Worm (Caenorhabditis elegans) whole organism, L4 larva: ENCODE measurements around the gene C38H2.2.
A peak's percentile ranks its signal among the peaks of the same experiment; 100 is the strongest.

Experiments used
- R02D3.7 ChIP-seq: fragments of 150-350 bp; sonication (generic microtip); optimal IDR thresholded peaks from 3 replicates; lab custom pipeline; 2014; ENCODE audit warnings: missing biosample characterization, missing genetic modification characterization
- T20F7.1 ChIP-seq: fragments of 200-800 bp; sonication (Bioruptor generic); optimal IDR thresholded peaks from 2 replicates; lab custom pipeline; 2018; ENCODE audit warnings: mild to moderate bottlenecking, missing genetic modification characterization, missing compliant biosample characterization
- Y5F2A.4 ChIP-seq: fragments of 200-800 bp; sonication (Bioruptor generic); optimal IDR thresholded peaks from 2 replicates; lab custom pipeline; 2018; ENCODE audit warnings: mild to moderate bottlenecking, missing genetic modification characterization, missing compliant biosample characterization
- ZK546.5 ChIP-seq, 2 experiments: sonication (generic microtip); optimal IDR thresholded peaks; 2 replicates each; lab custom pipeline; 2017; ENCODE audit warnings: missing biosample characterization in 2 of 2, missing genetic modification characterization in 2 of 2
- aha-1 ChIP-seq: fragments of 150-350 bp; peaks from one replicate; lab custom pipeline; 2014; ENCODE audit warnings: missing biosample characterization, missing genetic modification characterization
- aly-2 ChIP-seq: sonication (generic microtip); optimal IDR thresholded peaks from 2 replicates; lab custom pipeline; 2018; ENCODE audit warnings: missing biosample characterization, missing genetic modification characterization
- ama-1 ChIP-seq: fragments of 150-350 bp; optimal IDR thresholded peaks from 2 replicates; lab custom pipeline; 2014; ENCODE audit warnings: inconsistent platforms, mixed read lengths
- ceh-20 ChIP-seq: fragments of 200-800 bp; sonication (Bioruptor generic); IDR thresholded peaks from 2 replicates; pipeline ENCODE4 v1.3.6; 2022; ENCODE audit warnings: missing genetic modification reagents, missing genetic modification characterization, missing compliant biosample characterization
- ceh-28 ChIP-seq: fragments of 150-350 bp; optimal IDR thresholded peaks from 2 replicates; lab custom pipeline; 2014; ENCODE audit warnings: missing biosample characterization, missing genetic modification reagents, missing genetic modification characterization
- ceh-44 ChIP-seq: fragments of 200-800 bp; sonication (Bioruptor generic); IDR thresholded peaks from 2 replicates; pipeline ENCODE4 v1.3.6; 2022; ENCODE audit warnings: missing genetic modification reagents, missing genetic modification characterization, missing compliant biosample characterization
- ceh-62 ChIP-seq: sonication (generic microtip); optimal IDR thresholded peaks from 2 replicates; lab custom pipeline; 2017; ENCODE audit warnings: missing biosample characterization, missing genetic modification characterization
- daf-16 ChIP-seq, 3 experiments: sonication (generic microtip); optimal IDR thresholded peaks; 2 replicates each; lab custom pipeline; 2016 to 2017; ENCODE audit warnings: missing genetic modification characterization in 3 of 3, missing genetic modification reagents in 3 of 3, mild to moderate bottlenecking in 2 of 3, missing compliant biosample characterization in 2 of 3, missing biosample characterization in 1 of 3, moderate library complexity in 1 of 3
- daf-19 ChIP-seq: fragments of 200-800 bp; sonication (Bioruptor generic); conservative IDR thresholded peaks from 2 replicates; pipeline ENCODE4 v1.3.6; 2022; ENCODE audit warnings: missing genetic modification characterization, missing compliant biosample characterization
- daf-8 ChIP-seq: fragments of 200-800 bp; sonication (Bioruptor generic); IDR thresholded peaks from 2 replicates; pipeline ENCODE4 v1.3.6; 2022; ENCODE audit warnings: missing genetic modification characterization, missing compliant biosample characterization
- dmd-6 ChIP-seq: fragments of 200-800 bp; sonication (Bioruptor generic); IDR thresholded peaks from 2 replicates; pipeline ENCODE4 v1.3.6; 2022; ENCODE audit warnings: missing genetic modification reagents, missing genetic modification characterization, missing compliant biosample characterization
- dmd-9 ChIP-seq: fragments of 200-800 bp; sonication (Bioruptor generic); IDR thresholded peaks from 2 replicates; pipeline ENCODE4 v1.3.6; 2022; ENCODE audit warnings: missing genetic modification reagents, missing genetic modification characterization, missing compliant biosample characterization
- dpl-1 ChIP-seq: fragments of 150-350 bp; optimal IDR thresholded peaks from 2 replicates; lab custom pipeline; 2014; ENCODE audit warnings: missing biosample characterization, missing genetic modification reagents, missing genetic modification characterization
- dve-1 ChIP-seq: sonication (generic microtip); optimal IDR thresholded peaks from 2 replicates; lab custom pipeline; 2017; ENCODE audit warnings: antibody characterized with exemption, mild to moderate bottlenecking, missing genetic modification characterization, missing compliant biosample characterization; ENCODE audit not compliant: insufficient read depth
- egl-43 ChIP-seq: fragments of 200-800 bp; sonication (Bioruptor generic); IDR thresholded peaks from 2 replicates; pipeline ENCODE4 v1.3.6; 2022; ENCODE audit warnings: missing genetic modification reagents, missing genetic modification characterization, missing compliant biosample characterization
- gei-8 ChIP-seq: fragments of 200-800 bp; sonication (Bioruptor generic); optimal IDR thresholded peaks from 2 replicates; lab custom pipeline; 2018; ENCODE audit warnings: mild to moderate bottlenecking, missing genetic modification characterization, missing compliant biosample characterization
- hlh-11 ChIP-seq: fragments of 200-800 bp; sonication (Bioruptor generic); optimal IDR thresholded peaks from 2 replicates; lab custom pipeline; 2018; ENCODE audit warnings: mild to moderate bottlenecking, missing genetic modification characterization, missing compliant biosample characterization
- hlh-30 ChIP-seq: sonication (generic microtip); optimal IDR thresholded peaks from 2 replicates; lab custom pipeline; 2017; ENCODE audit warnings: antibody characterized with exemption, mild to moderate bottlenecking, missing genetic modification characterization, missing compliant biosample characterization; ENCODE audit not compliant: insufficient read depth
- lin-13 ChIP-seq: fragments of 150-350 bp; optimal IDR thresholded peaks from 2 replicates; lab custom pipeline; 2014; ENCODE audit warnings: missing biosample characterization, missing genetic modification reagents, missing genetic modification characterization
- lin-38 ChIP-seq: fragments of 200-800 bp; sonication (Bioruptor generic); IDR thresholded peaks from 2 replicates; pipeline ENCODE4 v1.3.6; 2022; ENCODE audit warnings: missing genetic modification reagents, missing genetic modification characterization, missing compliant biosample characterization
- madf-9 ChIP-seq: fragments of 200-800 bp; sonication (Bioruptor generic); conservative IDR thresholded peaks from 2 replicates; pipeline ENCODE4 v1.3.6; 2022; ENCODE audit warnings: missing genetic modification reagents, missing genetic modification characterization, missing compliant biosample characterization
- mdt-29 ChIP-seq: fragments of 200-800 bp; sonication (Bioruptor generic); IDR thresholded peaks from 2 replicates; pipeline ENCODE4 v1.3.6; 2022; ENCODE audit warnings: missing genetic modification reagents, missing genetic modification characterization, missing compliant biosample characterization
- mxl-2 ChIP-seq: fragments of 200-800 bp; sonication (Bioruptor generic); conservative IDR thresholded peaks from 2 replicates; pipeline ENCODE4 v1.3.6; 2022; ENCODE audit warnings: missing genetic modification reagents, missing genetic modification characterization, missing compliant biosample characterization
- mxl-3 ChIP-seq: fragments of 200-800 bp; sonication (Bioruptor generic); optimal IDR thresholded peaks from 2 replicates; lab custom pipeline; 2018; ENCODE audit warnings: mild to moderate bottlenecking, missing genetic modification characterization, missing compliant biosample characterization
- nhr-111 ChIP-seq: fragments of 200-800 bp; sonication (Bioruptor generic); optimal IDR thresholded peaks from 2 replicates; lab custom pipeline; 2018; ENCODE audit warnings: mild to moderate bottlenecking, missing genetic modification characterization, missing compliant biosample characterization
- nhr-28 ChIP-seq: fragments of 150-350 bp; optimal IDR thresholded peaks from 2 replicates; lab custom pipeline; 2014; ENCODE audit warnings: missing biosample characterization, missing genetic modification characterization
- nhr-41 ChIP-seq: fragments of 200-800 bp; sonication (Bioruptor generic); IDR thresholded peaks from 2 replicates; pipeline ENCODE4 v1.3.6; 2022; ENCODE audit warnings: missing genetic modification reagents, missing genetic modification characterization, missing compliant biosample characterization
- nhr-42 ChIP-seq: fragments of 200-800 bp; sonication (Bioruptor generic); IDR thresholded peaks from 2 replicates; pipeline ENCODE4 v1.3.6; 2022; ENCODE audit warnings: missing genetic modification characterization, missing compliant biosample characterization
- nhr-76 ChIP-seq: fragments of 150-350 bp; optimal IDR thresholded peaks from 2 replicates; lab custom pipeline; 2014; ENCODE audit warnings: missing biosample characterization, missing genetic modification characterization
- pha-4 ChIP-seq, 2 experiments: fragments of 150-350 bp in 1 of 2; fragments of 200-800 bp in 1 of 2; sonication (Bioruptor generic) in 1 of 2; IDR thresholded peaks in 1 of 2; optimal IDR thresholded peaks in 1 of 2; 2 replicates each; pipeline versions ENCODE4 v1.3.6 to Lab custom; 2014 to 2022; ENCODE audit warnings: missing genetic modification characterization in 2 of 2, missing genetic modification reagents in 2 of 2, missing biosample characterization in 1 of 2, missing compliant biosample characterization in 1 of 2
- pqm-1 ChIP-seq: sonication (generic microtip); optimal IDR thresholded peaks from 2 replicates; lab custom pipeline; 2017; ENCODE audit warnings: missing biosample characterization, missing genetic modification characterization
- rbr-2 ChIP-seq: sonication (generic microtip); optimal IDR thresholded peaks from 2 replicates; lab custom pipeline; 2016; ENCODE audit warnings: missing genotype, missing genetic modification characterization, missing compliant biosample characterization
- saeg-2 ChIP-seq: fragments of 200-800 bp; sonication (Bioruptor generic); IDR thresholded peaks from 2 replicates; pipeline ENCODE4 v1.3.6; 2022; ENCODE audit warnings: missing genetic modification reagents, missing genetic modification characterization, missing compliant biosample characterization
- set-16 ChIP-seq: fragments of 200-800 bp; sonication (Bioruptor generic); IDR thresholded peaks from 2 replicates; pipeline ENCODE4 v1.3.6; 2022; ENCODE audit warnings: missing genetic modification reagents, missing genetic modification characterization, missing compliant biosample characterization
- spr-3 ChIP-seq: fragments of 200-800 bp; sonication (Bioruptor generic); optimal IDR thresholded peaks from 2 replicates; lab custom pipeline; 2018; ENCODE audit warnings: mild to moderate bottlenecking, missing genetic modification characterization, missing compliant biosample characterization
- tra-1 ChIP-seq: fragments of 200-800 bp; sonication (Bioruptor generic); IDR thresholded peaks from 2 replicates; pipeline ENCODE4 v1.3.6; 2022; ENCODE audit warnings: missing genetic modification reagents, missing genetic modification characterization, missing compliant biosample characterization
- unc-62 ChIP-seq, 3 experiments: fragments of 150-350 bp in 1 of 3; sonication (generic microtip); optimal IDR thresholded peaks in 2 of 3; peaks in 1 of 3; 1 replicate in 1 of 3; 2 replicates in 2 of 3; lab custom pipeline; 2014 to 2017; ENCODE audit warnings: missing biosample characterization in 3 of 3, missing genetic modification characterization in 3 of 3, missing genetic modification reagents in 3 of 3, missing genotype in 1 of 3
- vab-7 ChIP-seq: fragments of 200-800 bp; sonication (Bioruptor generic); IDR thresholded peaks from 2 replicates; pipeline ENCODE4 v1.3.6; 2022; ENCODE audit warnings: missing genetic modification reagents, missing genetic modification characterization, missing compliant biosample characterization
- zag-1 ChIP-seq: fragments of 150-350 bp; optimal IDR thresholded peaks from 2 replicates; lab custom pipeline; 2014; ENCODE audit warnings: missing biosample characterization, missing genetic modification characterization
- zip-11 ChIP-seq: fragments of 200-800 bp; sonication (Bioruptor generic); IDR thresholded peaks from 2 replicates; pipeline ENCODE4 v1.3.6; 2022; ENCODE audit warnings: missing genetic modification characterization, missing compliant biosample characterization
- zip-2 ChIP-seq: fragments of 150-350 bp; optimal IDR thresholded peaks from 2 replicates; lab custom pipeline; 2014; ENCODE audit warnings: missing biosample characterization, missing genetic modification characterization
- ztf-11 ChIP-seq: fragments of 150-350 bp; optimal IDR thresholded peaks from 2 replicates; lab custom pipeline; 2014; ENCODE audit warnings: missing biosample characterization, missing genetic modification characterization

C38H2.2 gene

DNA sequence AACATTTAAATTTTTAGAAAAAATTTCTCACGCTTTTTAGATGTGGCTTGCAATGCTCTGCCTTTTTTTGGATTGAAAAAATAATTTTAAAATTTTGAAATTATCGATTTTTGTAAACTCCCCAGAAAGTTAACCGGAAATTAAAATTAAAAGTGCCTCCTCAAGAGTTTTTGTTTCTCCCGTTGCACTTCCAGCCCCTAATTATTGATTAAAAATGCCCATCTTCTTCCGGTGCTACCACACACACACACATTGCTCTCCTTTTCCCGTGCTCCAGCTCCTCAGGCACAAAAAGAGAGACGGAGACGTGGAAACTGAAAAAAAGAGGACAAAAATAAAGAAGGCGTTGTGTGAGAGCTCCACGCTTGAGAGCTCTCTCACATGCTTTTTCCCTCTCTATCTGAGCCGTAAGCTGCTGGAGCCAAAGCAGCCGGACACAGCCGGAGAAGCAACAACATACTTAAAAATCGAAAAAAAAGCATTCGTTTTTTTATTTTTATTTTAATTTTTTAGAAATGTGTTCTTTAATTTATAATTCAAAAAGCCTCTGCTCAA is 14.1 kb upstream of the C38H2.2 start (continued):
- no peak for TF ChIP-seq ZK546.5 (tag; optimal IDR thresholded peaks at IDR 0.05; lab: Kevin White, UChicago)
- TF ChIP-seq ceh-20 (GFP tag; lab: Robert Waterston, UW): no peak
- peak; percentile 78 for TF ChIP-seq aha-1
- TF ChIP-seq mxl-3 (GFP tag; lab: Kevin White, UChicago): no peak
- peak; percentile 24; the same call in 1 of the 2 replicates for TF ChIP-seq set-16 (GFP tag; lab: Robert Waterston, UW)
- TF ChIP-seq dpl-1 (GFP tag; lab: Kevin White, UChicago): no peak
- no peak for TF ChIP-seq nhr-42
- no peak for TF ChIP-seq pha-4 (GFP tag; IDR thresholded peaks at IDR 0.05; lab: Robert Waterston, UW)
- no peak for TF ChIP-seq pha-4 (tag; optimal IDR thresholded peaks at IDR 0.05; lab: Kevin White, UChicago)
- TF ChIP-seq madf-9 (GFP tag; lab: Robert Waterston, UW): no peak
- no peak for TF ChIP-seq Y5F2A.4 (GFP tag; lab: Kevin White, UChicago)
- no peak for TF ChIP-seq saeg-2 (GFP tag; lab: Robert Waterston, UW)
- peak; percentile 15 for TF ChIP-seq rbr-2 (tag; lab: Kevin White, UChicago)
- no peak for TF ChIP-seq daf-8 (GFP tag; lab: Robert Waterston, UW)
- no peak for TF ChIP-seq mxl-2 (GFP tag; lab: Robert Waterston, UW)
- no peak for TF ChIP-seq ama-1 (lab: Kevin White, UChicago)
- TF ChIP-seq tra-1: no peak
- TF ChIP-seq gei-8: no peak
- no peak for TF ChIP-seq dmd-9 (GFP tag; lab: Robert Waterston, UW)
- TF ChIP-seq egl-43 (GFP tag; lab: Robert Waterston, UW): no peak
- TF ChIP-seq spr-3 (GFP tag; lab: Kevin White, UChicago): no peak
- TF ChIP-seq hlh-30 (tag; lab: Kevin White, UChicago): peak; percentile 38
- TF ChIP-seq zip-11: no peak

DNA sequence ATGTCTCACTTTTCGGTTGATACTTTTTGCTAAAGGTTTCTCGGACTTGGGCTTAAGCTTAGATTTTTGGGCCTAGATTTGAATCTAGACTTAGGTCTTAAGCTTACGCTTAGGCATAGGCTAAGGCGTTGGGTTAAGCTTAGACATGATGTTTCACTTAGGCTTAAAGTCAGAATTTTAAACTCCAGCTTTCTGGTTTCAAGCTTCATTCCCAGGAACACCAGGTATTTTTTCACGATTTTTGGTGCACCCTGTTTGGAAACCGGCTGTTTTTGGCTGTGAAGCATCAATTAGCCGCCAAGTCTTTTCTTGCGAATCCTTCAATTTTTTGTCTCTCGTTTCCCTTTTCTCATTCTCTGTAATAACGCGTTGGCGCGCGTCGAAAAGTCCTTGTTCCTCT is 7.7 kb upstream of the C38H2.2 start:
- peak in 1 of 2 experiments; percentile 95 for TF ChIP-seq unc-62 (GFP tag; optimal IDR thresholded peaks at IDR 0.05 in 1 of 2; lab: Kevin White, UChicago)
- TF ChIP-seq unc-62 (tag; optimal IDR thresholded peaks at IDR 0.05; lab: Kevin White, UChicago): no peak
- peak; percentile 22 for TF ChIP-seq aha-1
- no peak for TF ChIP-seq ztf-11 (tag; lab: Kevin White, UChicago)
- TF ChIP-seq, all 104 proteins: peak for 2

DNA sequence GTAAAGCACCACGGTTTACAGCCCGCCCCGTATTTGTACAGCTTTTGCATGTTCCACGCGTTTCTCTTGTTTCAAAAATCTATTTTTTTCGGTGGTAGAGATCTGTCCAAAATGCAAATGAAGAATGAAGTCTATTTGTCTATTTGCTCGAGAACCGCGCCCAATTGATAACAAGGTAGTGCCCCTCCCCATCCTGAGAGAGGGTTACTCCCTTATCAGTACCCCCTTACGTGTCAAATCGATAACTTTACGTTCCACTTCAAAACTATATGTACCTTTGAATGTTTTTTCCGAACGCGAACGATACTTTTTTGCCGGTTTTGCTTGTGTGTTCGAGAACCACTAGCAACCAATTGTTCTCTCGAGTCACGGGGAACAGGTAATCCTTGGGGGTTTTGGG is 5.5 kb upstream of the C38H2.2 start:
- TF ChIP-seq ceh-44 (GFP tag; lab: Robert Waterston, UW) (no peak), aly-2 (tag; lab: Kevin White, UChicago) (no peak), daf-19 (no peak), vab-7 (GFP tag; lab: Robert Waterston, UW) (no peak), dpl-1 (GFP tag; lab: Kevin White, UChicago) (no peak), hlh-11 (tag; lab: Kevin White, UChicago) (peak; percentile 45), pqm-1 (peak; percentile 82), nhr-111 (no peak), T20F7.1 (GFP tag; lab: Kevin White, UChicago) (no peak), mdt-29 (GFP tag; lab: Robert Waterston, UW) (no peak), dmd-6 (GFP tag; lab: Robert Waterston, UW) (peak; percentile 20; the same call in 1 of the 2 replicates), zip-2 (tag; lab: Kevin White, UChicago) (no peak), dmd-9 (GFP tag; lab: Robert Waterston, UW) (no peak), daf-16 (GFP tag; optimal IDR thresholded peaks at IDR 0.05; lab: Kevin White, UChicago) (no peak), daf-16 (tag; optimal IDR thresholded peaks at IDR 0.05; lab: Kevin White, UChicago) (peak; percentile 54), lin-38 (GFP tag; lab: Robert Waterston, UW) (no peak), ceh-28 (tag; lab: Kevin White, UChicago) (no peak), pha-4 (GFP tag; IDR thresholded peaks at IDR 0.05; lab: Robert Waterston, UW) (no peak), pha-4 (tag; optimal IDR thresholded peaks at IDR 0.05; lab: Kevin White, UChicago) (no peak), dve-1 (tag; lab: Kevin White, UChicago) (peak; percentile 46), R02D3.7 (tag; lab: Kevin White, UChicago) (no peak), nhr-76 (tag; lab: Kevin White, UChicago) (no peak), nhr-28 (tag; lab: Kevin White, UChicago) (peak; percentile 44), ceh-62 (no peak), zag-1 (no peak), lin-13 (GFP tag; lab: Kevin White, UChicago) (no peak), ZK546.5 (tag; optimal IDR thresholded peaks at IDR 0.05; lab: Kevin White, UChicago) (no peak), nhr-41 (GFP tag; lab: Robert Waterston, UW) (no peak)
